Worm (Caenorhabditis elegans) whole organism, mixed stage, embryonic: ENCODE data around the gene nduc-2.

Experiments used
- lin-13 ChIP-seq: fragments of 150-350 bp; optimal IDR thresholded peaks from 2 replicates; lab custom pipeline; 2014; ENCODE audit warnings: missing biosample characterization, missing genetic modification characterization
- mls-2 ChIP-seq: sonication (generic microtip); optimal IDR thresholded peaks from 2 replicates; lab custom pipeline; 2016; ENCODE audit warnings: mild to moderate bottlenecking, missing genetic modification characterization, moderate library complexity, missing compliant biosample characterization
- unc-39 ChIP-seq: fragments of 150-350 bp; optimal IDR thresholded peaks from 2 replicates; lab custom pipeline; 2014; ENCODE audit warnings: missing biosample characterization, missing genetic modification characterization

ce11 chrIII:2760726-2761125 lies 25.9 kb upstream of the nduc-2 start, which contains the start of gene pho-9:
- no peak for TF ChIP-seq mls-2
- no peak for TF ChIP-seq unc-39 (tag; lab: Kevin White, UChicago)
- TF ChIP-seq lin-13 (tag; lab: Kevin White, UChicago), result no peak
